Worm (Caenorhabditis elegans): Measurements from ENCODE around the gene Y40H4A.2.

The Y40H4A.2 gene

DNA sequence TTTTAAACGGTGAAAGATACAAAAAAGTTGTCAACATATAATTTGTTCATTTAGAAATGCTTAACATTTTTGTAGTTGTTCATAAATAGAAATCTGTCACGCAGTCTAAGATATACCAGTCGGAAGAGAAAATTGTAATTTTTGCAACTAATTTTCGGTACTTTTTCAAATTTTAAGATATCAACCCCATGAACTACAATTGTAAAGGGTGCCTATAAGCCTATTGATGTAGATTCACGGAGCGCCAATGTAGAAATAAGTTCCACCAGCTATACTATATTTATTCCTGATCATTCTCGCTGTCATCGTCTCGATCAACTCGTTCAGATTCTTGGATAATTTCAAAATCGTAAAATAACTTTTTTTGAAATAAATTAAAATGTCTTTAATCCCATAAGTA, 9.7 kb upstream of the Y40H4A.2 start:
- TF ChIP-seq unc-62 (GFP tag; optimal IDR thresholded peaks at IDR 0.05), result no peak

DNA sequence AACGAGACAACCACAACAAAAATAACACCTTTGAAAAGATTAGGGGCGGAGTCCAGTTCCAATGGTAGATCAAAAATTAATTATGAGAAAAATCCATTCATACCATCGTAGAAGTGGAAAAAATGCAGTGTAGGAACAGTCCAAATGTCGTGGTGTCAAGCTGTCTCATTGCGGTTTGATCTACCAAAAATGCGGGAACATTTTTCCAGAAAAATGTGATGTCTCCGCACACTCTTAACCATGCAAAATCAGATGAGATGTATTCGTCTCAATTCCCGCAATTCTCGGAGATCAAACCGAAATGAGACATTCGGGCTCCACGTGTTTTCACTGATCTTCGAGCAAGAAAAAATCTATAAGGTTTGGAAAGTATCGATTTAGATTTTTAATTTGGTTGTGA, 8.9 kb upstream of the Y40H4A.2 start:
- TF ChIP-seq unc-62 (GFP tag; optimal IDR thresholded peaks at IDR 0.05), result no peak

DNA sequence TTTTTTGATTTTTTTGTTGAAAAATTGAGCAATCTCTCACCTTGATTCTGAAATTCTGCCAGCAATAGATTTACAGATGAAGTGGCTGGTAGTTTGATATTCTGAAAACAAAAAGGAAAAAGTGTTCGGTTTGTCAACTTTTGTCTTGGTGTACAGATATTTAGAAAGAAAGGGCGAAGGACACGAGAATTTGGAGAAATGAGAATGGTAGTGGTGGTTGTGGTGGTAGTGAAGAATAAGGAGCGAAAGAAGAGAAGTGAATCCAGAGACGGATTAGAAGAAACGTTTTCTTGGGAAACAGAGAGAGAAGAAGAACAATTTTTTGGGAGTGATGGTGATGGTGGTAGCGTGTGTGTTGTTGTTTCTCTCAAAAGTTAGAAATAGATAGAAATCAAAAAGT, 5.6 kb downstream of the Y40H4A.2 start, which contains the start of gene gar-3:
Gene gar-3 (minus strand): TSS at position 101 of the 400 bp plus-strand sequence.
- TF ChIP-seq unc-62 (GFP tag; optimal IDR thresholded peaks at IDR 0.05), result no peak

DNA sequence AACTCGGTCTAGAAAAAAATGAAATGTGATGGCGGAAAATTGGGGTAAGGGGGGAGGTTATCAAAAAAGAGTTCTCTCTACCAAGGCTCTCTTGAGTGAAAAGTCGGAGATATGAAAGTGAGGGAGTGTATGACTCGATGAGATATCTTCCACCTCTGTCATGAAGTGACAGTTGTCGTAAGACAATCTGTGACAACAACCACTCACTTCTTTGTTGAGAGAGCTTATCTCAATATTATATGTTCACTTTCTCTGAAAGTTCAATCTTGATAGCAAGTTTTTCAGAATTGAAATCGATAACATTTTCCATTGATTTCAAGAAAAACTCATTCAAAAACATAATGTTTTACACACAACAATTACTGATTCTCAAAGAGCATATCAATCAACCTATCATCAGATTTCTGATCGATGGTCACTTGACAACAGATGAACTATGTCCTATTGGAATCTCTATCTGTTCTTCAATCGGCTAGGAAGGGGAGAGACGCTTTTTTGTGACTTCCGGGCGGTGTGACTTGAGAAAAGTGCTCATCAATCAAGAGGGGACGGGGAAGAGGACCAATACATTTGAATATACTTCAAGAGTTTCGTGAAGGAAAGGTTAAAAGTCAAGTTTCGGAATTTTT, 8.4 kb downstream of the Y40H4A.2 start:
- no peak for TF ChIP-seq unc-62 (GFP tag; optimal IDR thresholded peaks at IDR 0.05)

DNA sequence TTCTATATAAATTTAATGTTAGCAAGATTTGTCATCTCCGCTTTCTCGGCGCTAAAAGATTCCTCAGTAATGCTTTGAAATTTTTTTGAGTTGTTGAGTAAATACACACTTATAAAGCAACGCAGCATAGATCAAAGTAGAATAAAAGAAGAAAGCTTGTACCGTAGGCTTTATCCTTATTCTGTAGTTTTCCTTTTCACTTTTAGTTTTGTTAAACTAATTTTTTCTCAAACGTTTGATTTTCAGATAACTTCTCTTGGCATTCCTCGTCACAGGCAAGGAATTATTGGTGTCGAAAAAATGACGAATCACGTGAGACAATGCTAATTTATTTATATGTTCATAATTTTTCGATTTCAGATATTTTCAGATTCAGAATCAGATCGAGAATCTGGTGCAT, 22.7 kb downstream of the Y40H4A.2 start, which contains the start of gene C53A5.11:
Gene C53A5.11 (plus strand): TSS at position 301 of the 400 bp plus-strand sequence.
- TF ChIP-seq unc-62 (GFP tag; optimal IDR thresholded peaks at IDR 0.05), result no peak

DNA sequence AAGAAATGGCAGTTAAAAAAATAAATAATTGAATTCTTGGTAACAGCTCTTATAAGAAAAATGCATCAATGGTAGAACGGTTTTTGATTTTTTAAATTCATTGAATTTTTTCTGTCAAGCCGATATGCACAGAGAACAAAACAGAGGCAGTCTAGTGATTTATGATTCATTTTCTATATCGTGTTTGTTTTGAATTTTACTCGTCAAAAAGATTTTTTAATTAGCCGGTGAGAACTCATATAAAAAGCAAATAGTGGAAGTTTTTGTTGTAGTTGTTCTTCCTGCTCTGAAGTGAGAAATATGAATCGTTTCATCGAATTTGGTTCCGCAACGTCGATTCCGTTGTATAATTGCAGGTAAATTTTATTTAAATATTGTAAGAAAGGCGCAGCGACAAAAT, 25.9 kb downstream of the Y40H4A.2 start, which contains the start of gene srt-32:
Gene srt-32 (plus strand): TSS at position 301 of the 400 bp plus-strand sequence.
- no peak for TF ChIP-seq unc-62 (GFP tag; optimal IDR thresholded peaks at IDR 0.05)

DNA sequence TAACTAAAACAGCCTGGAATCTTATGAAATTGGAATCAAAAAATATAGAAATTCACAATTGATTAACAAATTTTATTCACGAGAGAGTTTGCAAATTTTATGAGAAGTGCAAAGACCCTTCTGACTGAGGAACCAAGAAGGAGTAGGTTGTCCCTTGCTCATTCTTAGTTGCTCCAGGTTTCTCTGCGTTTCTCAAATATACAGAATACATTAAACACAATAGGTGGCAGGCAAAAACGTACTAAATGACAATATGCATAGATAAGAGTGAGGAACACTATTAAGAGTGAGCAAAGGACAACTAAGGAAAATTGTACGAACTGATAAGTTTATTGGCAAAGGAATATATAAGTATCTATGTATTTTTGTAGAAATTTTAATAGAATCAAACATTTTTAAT, 26.5 kb downstream of the Y40H4A.2 start, which contains the start of gene C53A5.9:
Gene C53A5.9 (minus strand): TSS at position 101 of the 400 bp plus-strand sequence.
- no peak for TF ChIP-seq unc-62 (GFP tag; optimal IDR thresholded peaks at IDR 0.05)

DNA sequence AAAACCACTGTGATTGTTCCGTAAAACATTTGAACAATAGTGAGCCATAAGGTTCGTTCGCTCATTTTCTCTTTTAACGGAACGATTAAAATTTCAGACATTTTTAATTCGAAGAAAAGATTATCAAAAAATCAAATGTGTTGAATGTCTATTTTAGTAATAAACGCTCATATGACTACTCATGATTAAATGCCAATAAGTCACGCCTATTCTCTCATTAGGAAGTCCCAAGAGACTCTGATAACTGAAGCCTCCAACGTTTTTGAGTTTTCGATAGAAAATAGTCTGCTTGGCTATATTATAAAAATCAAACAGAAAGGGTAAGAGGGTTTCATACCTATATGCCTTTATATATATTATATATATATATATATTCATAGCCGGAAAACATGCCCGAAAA, 29.1 kb downstream of the Y40H4A.2 start, which contains the start of gene srg-47:
Gene srg-47 (minus strand): TSS at position 101 of the 400 bp plus-strand sequence.
- TF ChIP-seq unc-62 (GFP tag; optimal IDR thresholded peaks at IDR 0.05), result no peak

DNA sequence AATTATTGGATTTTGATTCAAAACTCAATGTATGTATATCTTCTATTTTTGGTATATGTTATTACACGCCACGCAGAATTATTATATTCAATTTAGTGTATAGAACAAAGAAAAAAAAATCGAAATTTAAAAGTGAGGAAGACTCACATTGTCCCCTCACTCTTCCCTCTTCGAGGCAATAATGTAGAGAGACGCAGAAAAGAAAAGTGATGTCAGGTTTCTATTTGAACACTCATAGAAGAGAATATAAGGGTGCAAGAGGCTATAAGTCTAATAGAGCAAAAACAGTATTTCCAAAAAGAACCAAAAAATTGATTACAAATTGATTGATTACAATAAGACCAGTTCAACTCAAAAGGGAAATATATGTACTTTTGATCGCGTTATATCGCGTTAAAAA, 36.7 kb downstream of the Y40H4A.2 start:
- no peak for TF ChIP-seq unc-62 (GFP tag; optimal IDR thresholded peaks at IDR 0.05)

DNA sequence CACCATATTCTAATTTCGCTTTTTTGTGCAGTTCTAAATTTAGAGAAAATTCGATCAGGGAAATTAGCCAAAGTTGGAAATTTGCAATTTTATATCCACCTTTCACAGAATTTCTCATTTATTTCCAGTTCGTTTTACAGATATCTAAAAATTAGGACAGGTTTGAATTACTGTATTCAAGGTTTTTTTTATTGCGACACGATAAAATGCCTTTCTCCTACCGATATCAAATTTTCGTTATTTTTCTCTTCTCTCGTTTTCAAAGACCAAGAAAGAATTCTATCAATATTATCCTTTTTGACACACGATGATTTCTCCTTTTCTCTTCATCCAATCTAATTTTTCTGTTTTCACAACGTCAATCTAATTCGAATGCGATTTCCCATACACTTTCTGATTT, 38.7 kb downstream of the Y40H4A.2 start, which contains the start of gene C53A5.13:
Gene C53A5.13 (plus strand): TSS at position 301 of the 400 bp plus-strand sequence.
- TF ChIP-seq unc-62 (GFP tag; optimal IDR thresholded peaks at IDR 0.05), result no peak

DNA sequence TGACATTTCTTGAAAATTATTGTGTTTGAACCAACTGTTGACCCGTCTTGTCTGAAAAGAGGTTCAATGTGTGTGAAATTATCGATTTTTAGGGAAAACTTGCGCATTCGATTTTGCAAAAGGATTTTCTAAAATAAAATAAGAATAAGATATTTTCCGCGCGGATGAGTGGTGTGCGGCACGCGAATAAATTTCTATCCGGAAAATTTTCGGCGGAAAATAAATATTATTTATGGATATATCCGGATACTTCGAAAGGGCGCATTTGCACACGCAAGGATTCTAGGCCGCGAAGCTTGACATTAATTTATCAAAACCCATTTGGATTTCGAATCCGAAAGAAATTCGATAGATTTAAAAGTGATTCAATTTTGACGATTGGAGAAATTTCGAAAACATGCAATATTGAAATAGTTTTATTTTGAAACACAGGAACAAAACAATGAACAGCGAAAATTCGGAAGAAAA, 39.4 kb downstream of the Y40H4A.2 start, which contains the start of gene rike-1:
Gene rike-1 (minus strand): TSS at position 51 of the 468 bp plus-strand sequence.
- no peak for TF ChIP-seq unc-62 (GFP tag; optimal IDR thresholded peaks at IDR 0.05)

DNA sequence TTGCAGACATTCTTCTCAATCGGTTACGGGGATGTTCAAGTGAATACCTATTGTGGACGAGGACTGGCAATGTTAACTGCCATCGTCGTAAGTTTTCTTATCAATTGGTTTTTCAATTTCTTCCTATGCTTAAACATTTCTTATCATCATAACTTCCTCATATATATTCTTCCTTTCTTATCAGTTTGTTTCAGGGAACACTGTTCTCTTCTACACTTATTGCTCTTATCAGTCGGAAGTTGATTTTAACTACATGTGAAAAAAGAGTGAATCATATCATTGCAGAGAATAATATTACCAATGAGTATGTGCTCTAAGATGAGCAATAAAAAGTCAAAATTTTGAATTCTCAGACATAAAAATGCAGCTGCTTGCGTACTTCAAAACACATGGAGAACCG, 43.1 kb downstream of the Y40H4A.2 start:
- TF ChIP-seq unc-62 (GFP tag; optimal IDR thresholded peaks at IDR 0.05), result no peak

DNA sequence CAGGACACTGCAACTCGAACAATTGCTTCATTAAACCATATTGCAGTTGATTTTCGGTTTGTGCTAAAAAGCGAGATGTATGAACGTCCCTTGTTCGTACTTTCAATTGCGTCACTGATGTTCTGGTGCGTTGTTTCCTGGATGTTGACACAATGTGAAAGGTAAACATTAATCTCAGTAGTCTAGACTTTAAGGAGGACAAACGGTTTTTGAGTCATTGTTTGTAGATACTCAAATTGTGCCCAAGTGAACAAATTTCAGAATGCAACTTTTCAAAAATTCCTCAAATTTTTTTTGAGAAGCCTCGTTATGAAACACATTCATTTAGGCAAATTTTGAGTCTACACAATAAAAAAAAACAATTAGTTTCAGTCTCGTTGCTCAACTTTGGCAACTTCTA, 44.3 kb downstream of the Y40H4A.2 start:
- TF ChIP-seq unc-62 (GFP tag; optimal IDR thresholded peaks at IDR 0.05), result no peak

DNA sequence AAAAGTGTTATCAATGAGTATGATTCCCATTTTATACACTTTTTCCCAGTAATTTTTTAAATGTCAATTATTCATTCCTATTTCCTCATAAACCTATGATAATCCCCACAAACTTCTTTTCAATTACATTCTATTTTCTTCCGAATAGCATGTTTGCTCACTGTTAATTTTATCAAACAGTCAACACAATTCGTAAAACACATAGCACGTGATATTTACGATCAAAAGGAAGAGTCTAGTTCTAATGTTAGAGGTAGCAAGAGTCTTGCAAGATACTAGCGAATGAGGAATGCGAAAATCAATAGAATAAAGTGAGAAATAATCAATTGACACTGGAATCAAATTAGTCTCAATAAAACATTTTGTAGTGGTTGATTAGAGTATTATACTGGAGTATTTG, 45.9 kb downstream of the Y40H4A.2 start:
- TF ChIP-seq unc-62 (GFP tag; optimal IDR thresholded peaks at IDR 0.05), result no peak

DNA sequence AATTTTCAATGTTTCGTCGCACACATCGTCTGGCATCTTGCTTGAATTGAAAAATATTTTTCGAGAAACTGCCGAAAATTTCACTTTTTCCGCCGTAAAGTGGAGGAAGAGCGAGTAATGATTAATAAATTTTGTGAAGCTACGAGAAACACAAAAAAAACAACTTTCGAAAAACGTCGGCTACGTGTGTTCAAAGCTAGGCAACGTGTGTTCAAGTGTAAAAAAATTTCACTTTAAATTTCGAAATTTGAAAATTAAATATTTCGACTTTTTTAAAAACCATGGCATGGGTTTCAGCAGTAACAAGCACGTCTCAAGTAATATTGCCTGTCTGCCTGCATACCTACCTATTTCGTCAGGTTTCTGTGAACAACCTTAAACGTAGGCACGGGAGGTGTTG, 49.0 kb downstream of the Y40H4A.2 start, which contains the start of gene tag-191:
Gene tag-191 (minus strand): TSS at position 101 of the 400 bp plus-strand sequence.
- TF ChIP-seq unc-62 (GFP tag; optimal IDR thresholded peaks at IDR 0.05), result no peak

All from whole organism, dauer.